Worm (Caenorhabditis elegans): ENCODE data around the gene mdh-2.

mdh-2 gene

ce11 chrIII:6577159-6577558 lies 30.7 kb downstream of the mdh-2 start:
- no peak for TF ChIP-seq nhr-12 (tag; optimal IDR thresholded peaks at IDR 0.05)
- no peak for TF ChIP-seq snpc-4 (tag; optimal IDR thresholded peaks at IDR 0.05)
- no peak for TF ChIP-seq elt-3 (tag; optimal IDR thresholded peaks at IDR 0.05)
- TF ChIP-seq lsy-2 (tag; optimal IDR thresholded peaks at IDR 0.05), result no peak
- TF ChIP-seq cnd-1 (tag; optimal IDR thresholded peaks at IDR 0.05), result no peak
- TF ChIP-seq mep-1 (tag; optimal IDR thresholded peaks at IDR 0.05), result no peak
- TF ChIP-seq ham-2 (GFP tag; optimal IDR thresholded peaks at IDR 0.05), result no peak
- TF ChIP-seq pha-4 (tag; optimal IDR thresholded peaks at IDR 0.05), result no peak
- TF ChIP-seq lin-32 (GFP tag; optimal IDR thresholded peaks at IDR 0.05), result no peak
- TF ChIP-seq drap-1 (GFP tag; optimal IDR thresholded peaks at IDR 0.05), result no peak
- TF ChIP-seq unc-62 (GFP tag; optimal IDR thresholded peaks at IDR 0.05), result no peak
- TF ChIP-seq zip-8 (tag; optimal IDR thresholded peaks at IDR 0.05), result no peak
- no peak for TF ChIP-seq ceh-39 (tag; optimal IDR thresholded peaks at IDR 0.05)
- TF ChIP-seq hlh-1 (tag; optimal IDR thresholded peaks at IDR 0.05), result no peak
- no peak for TF ChIP-seq elt-1 (tag; optimal IDR thresholded peaks at IDR 0.05; ENCODE audit: borderline replicate concordance, insufficient read depth)
- TF ChIP-seq lin-13 (tag; optimal IDR thresholded peaks at IDR 0.05), result no peak
- no peak for TF ChIP-seq bed-3 (GFP tag; optimal IDR thresholded peaks at IDR 0.05)
- TF ChIP-seq sptf-1 (tag; optimal IDR thresholded peaks at IDR 0.05), result no peak
- TF ChIP-seq ceh-43 (GFP tag; optimal IDR thresholded peaks at IDR 0.05), result no peak

- TF ChIP-seq ham-2 (GFP tag; optimal IDR thresholded peaks at IDR 0.05), result no peak
- no peak for TF ChIP-seq ces-1 (GFP tag; optimal IDR thresholded peaks at IDR 0.05)
- no peak for TF ChIP-seq flh-1 (GFP tag; optimal IDR thresholded peaks at IDR 0.05)
- TF ChIP-seq M03D4.4 (tag; optimal IDR thresholded peaks at IDR 0.05), result no peak
- TF ChIP-seq nhr-237 (tag; optimal IDR thresholded peaks at IDR 0.05), result no peak
- TF ChIP-seq unc-120 (tag; optimal IDR thresholded peaks at IDR 0.05; ENCODE audit: poor library complexity, severe bottlenecking), result no peak
- no peak for TF ChIP-seq sem-2 (GFP tag; optimal IDR thresholded peaks at IDR 0.05)
- TF ChIP-seq ceh-43 (GFP tag; optimal IDR thresholded peaks at IDR 0.05), result no peak
- no peak for TF ChIP-seq ztf-11 (tag; optimal IDR thresholded peaks at IDR 0.05)
- TF ChIP-seq sptf-1 (tag; optimal IDR thresholded peaks at IDR 0.05), result no peak
- TF ChIP-seq unc-39 (tag; optimal IDR thresholded peaks at IDR 0.05), result no peak
- TF ChIP-seq zip-8 (tag; optimal IDR thresholded peaks at IDR 0.05), result no peak
Observed at ce11 chrIII:6558487-6558886, 49.4 kb downstream of the mdh-2 start, which contains the start of gene C09E7.8. TSS of gene C09E7.8 (minus strand) at chrIII:6558587.
